Worm (Caenorhabditis elegans) whole organism, mixed stage, embryonic: ENCODE measurements around the gene lron-10.

Experiments used
- M03D4.4 ChIP-seq: sonication (generic microtip); optimal IDR thresholded peaks from 2 replicates; lab custom pipeline; 2017; ENCODE audit warnings: mild to moderate bottlenecking, missing genetic modification characterization, missing compliant biosample characterization
- blmp-1 ChIP-seq: fragments of 150-350 bp; optimal IDR thresholded peaks from 2 replicates; lab custom pipeline; 2014; ENCODE audit warnings: missing biosample characterization, missing genetic modification characterization
- ceh-39 ChIP-seq: fragments of 150-350 bp; optimal IDR thresholded peaks from 2 replicates; lab custom pipeline; 2014; ENCODE audit warnings: missing biosample characterization, missing genetic modification characterization
- ceh-43 ChIP-seq: fragments of 200-800 bp; sonication (Bioruptor generic); optimal IDR thresholded peaks from 2 replicates; lab custom pipeline; 2018; ENCODE audit warnings: mild to moderate bottlenecking, missing genetic modification characterization, moderate library complexity, missing compliant biosample characterization
- ceh-83 ChIP-seq: fragments of 200-800 bp; sonication (Bioruptor generic); optimal IDR thresholded peaks from 2 replicates; lab custom pipeline; 2018; ENCODE audit warnings: mild to moderate bottlenecking, missing genetic modification characterization, missing compliant biosample characterization
- ces-1 ChIP-seq: fragments of 150-350 bp; optimal IDR thresholded peaks from 2 replicates; lab custom pipeline; 2014; ENCODE audit warnings: missing biosample characterization, missing genetic modification reagents, missing genetic modification characterization
- cnd-1 ChIP-seq: fragments of 200-800 bp; sonication (Bioruptor generic); optimal IDR thresholded peaks from 2 replicates; lab custom pipeline; 2018; ENCODE audit warnings: mild to moderate bottlenecking, missing genetic modification characterization, missing compliant biosample characterization
- drap-1 ChIP-seq: fragments of 200-800 bp; sonication (Bioruptor generic); optimal IDR thresholded peaks from 3 replicates; lab custom pipeline; 2018; ENCODE audit warnings: mild to moderate bottlenecking, missing genetic modification characterization, missing compliant biosample characterization
- elt-1 ChIP-seq: sonication (generic microtip); optimal IDR thresholded peaks from 2 replicates; lab custom pipeline; 2017; ENCODE audit warnings: missing genetic modification characterization, mild to moderate bottlenecking, missing compliant biosample characterization, antibody characterized with exemption, moderate library complexity, borderline replicate concordance; ENCODE audit not compliant: insufficient read depth
- elt-3 ChIP-seq: fragments of 150-350 bp; optimal IDR thresholded peaks from 2 replicates; lab custom pipeline; 2014; ENCODE audit warnings: missing biosample characterization, missing genetic modification characterization
- ham-2 ChIP-seq: fragments of 200-800 bp; sonication (Bioruptor generic); optimal IDR thresholded peaks from 2 replicates; lab custom pipeline; 2018; ENCODE audit warnings: mild to moderate bottlenecking, missing genetic modification characterization, missing compliant biosample characterization
- hlh-1 ChIP-seq: fragments of 150-350 bp; optimal IDR thresholded peaks from 2 replicates; lab custom pipeline; 2014; ENCODE audit warnings: missing biosample characterization, missing genetic modification reagents, missing genetic modification characterization
- lin-13 ChIP-seq: fragments of 150-350 bp; optimal IDR thresholded peaks from 2 replicates; lab custom pipeline; 2014; ENCODE audit warnings: missing biosample characterization, missing genetic modification characterization
- lin-32 ChIP-seq: fragments of 200-800 bp; sonication (Bioruptor generic); optimal IDR thresholded peaks from 2 replicates; lab custom pipeline; 2018; ENCODE audit warnings: mild to moderate bottlenecking, missing genetic modification characterization, missing compliant biosample characterization
- lsy-2 ChIP-seq: fragments of 150-350 bp; optimal IDR thresholded peaks from 2 replicates; lab custom pipeline; 2014; ENCODE audit warnings: missing biosample characterization, missing genetic modification characterization
- mab-5 ChIP-seq: fragments of 150-350 bp; optimal IDR thresholded peaks from 2 replicates; lab custom pipeline; 2014; ENCODE audit warnings: missing biosample characterization, missing genetic modification characterization
- mep-1 ChIP-seq: fragments of 150-350 bp; optimal IDR thresholded peaks from 2 replicates; lab custom pipeline; 2017; ENCODE audit warnings: missing biosample characterization, missing genetic modification reagents, missing genetic modification characterization, inconsistent platforms
- mls-2 ChIP-seq: sonication (generic microtip); optimal IDR thresholded peaks from 2 replicates; lab custom pipeline; 2016; ENCODE audit warnings: mild to moderate bottlenecking, missing genetic modification characterization, moderate library complexity, missing compliant biosample characterization
- nhr-12 ChIP-seq: fragments of 150-350 bp; optimal IDR thresholded peaks from 2 replicates; lab custom pipeline; 2014; ENCODE audit warnings: missing biosample characterization, missing genetic modification characterization
- nhr-2 ChIP-seq: fragments of 150-350 bp; optimal IDR thresholded peaks from 2 replicates; lab custom pipeline; 2014; ENCODE audit warnings: missing biosample characterization, missing genetic modification characterization
- nhr-237 ChIP-seq: fragments of 150-350 bp; optimal IDR thresholded peaks from 2 replicates; lab custom pipeline; 2014; ENCODE audit warnings: missing biosample characterization, missing genetic modification characterization
- nhr-28 ChIP-seq: fragments of 150-350 bp; optimal IDR thresholded peaks from 2 replicates; lab custom pipeline; 2014; ENCODE audit warnings: missing biosample characterization, missing genetic modification characterization
- nhr-76 ChIP-seq: sonication (generic microtip); optimal IDR thresholded peaks from 2 replicates; lab custom pipeline; 2017; ENCODE audit warnings: missing biosample characterization, missing genetic modification characterization
- pha-4 ChIP-seq: fragments of 150-350 bp; optimal IDR thresholded peaks from 2 replicates; lab custom pipeline; 2018; ENCODE audit warnings: missing biosample characterization, missing genetic modification reagents, missing genetic modification characterization
- sem-2 ChIP-seq: fragments of 200-800 bp; sonication (Bioruptor generic); optimal IDR thresholded peaks from 2 replicates; lab custom pipeline; 2018; ENCODE audit warnings: mild to moderate bottlenecking, missing genetic modification characterization, missing compliant biosample characterization
- snpc-4 ChIP-seq: fragments of 150-350 bp; optimal IDR thresholded peaks from 2 replicates; lab custom pipeline; 2014; ENCODE audit warnings: missing biosample characterization, missing genetic modification characterization
- sptf-1 ChIP-seq: sonication (generic microtip); optimal IDR thresholded peaks from 2 replicates; lab custom pipeline; 2017; ENCODE audit warnings: mild to moderate bottlenecking, missing genetic modification characterization, moderate library complexity, missing compliant biosample characterization
- tbx-8 ChIP-seq: fragments of 200-800 bp; sonication (Bioruptor generic); optimal IDR thresholded peaks from 2 replicates; lab custom pipeline; 2018; ENCODE audit warnings: mild to moderate bottlenecking, missing genetic modification characterization, moderate library complexity, missing compliant biosample characterization
- unc-120 ChIP-seq: sonication (generic microtip); optimal IDR thresholded peaks from 2 replicates; lab custom pipeline; 2017; ENCODE audit warnings: missing genetic modification characterization, missing compliant biosample characterization; ENCODE audit not compliant: poor library complexity, severe bottlenecking
- unc-39 ChIP-seq: fragments of 150-350 bp; optimal IDR thresholded peaks from 2 replicates; lab custom pipeline; 2014; ENCODE audit warnings: missing biosample characterization, missing genetic modification characterization
- unc-62 ChIP-seq: fragments of 150-350 bp; optimal IDR thresholded peaks from 2 replicates; lab custom pipeline; 2014; ENCODE audit warnings: missing biosample characterization, missing genetic modification reagents, missing genetic modification characterization
- zip-8 ChIP-seq: fragments of 150-350 bp; optimal IDR thresholded peaks from 2 replicates; lab custom pipeline; 2014; ENCODE audit warnings: missing biosample characterization, missing genetic modification characterization

lron-10 gene

DNA sequence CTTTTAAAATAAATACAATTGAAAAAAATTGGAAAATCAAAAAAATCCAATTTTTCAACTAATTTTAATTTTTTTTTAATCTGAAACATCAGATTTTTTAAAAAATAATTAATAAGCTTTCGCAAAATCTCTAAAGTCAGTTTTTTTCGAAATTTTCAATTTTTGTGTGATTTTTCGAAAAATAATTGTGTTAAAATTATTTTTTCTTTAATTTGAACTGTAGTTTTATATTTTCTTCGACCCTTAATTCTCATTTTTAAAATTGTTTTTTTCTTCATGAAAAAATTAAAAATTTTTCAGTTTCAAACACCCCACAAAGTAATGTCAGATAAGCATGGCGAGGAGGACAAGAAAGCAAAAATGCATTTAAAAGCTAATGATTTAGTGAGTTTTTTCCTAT, 16.1 kb downstream of the lron-10 start, which contains the start of gene rabx-5:
Gene rabx-5 (plus strand): TSS at position 301 of the 400 bp plus-strand sequence.
- TF ChIP-seq ceh-39 (tag; lab: Kevin White, UChicago) (no peak), sem-2 (GFP tag; lab: Kevin White, UChicago) (no peak), snpc-4 (no peak), mls-2 (tag; lab: Kevin White, UChicago) (no peak), pha-4 (no peak), ceh-83 (GFP tag; lab: Kevin White, UChicago) (no peak), nhr-2 (tag; lab: Kevin White, UChicago) (no peak), sptf-1 (tag; lab: Kevin White, UChicago) (no peak), blmp-1 (no peak)
- TF ChIP-seq, all 35 proteins: peak for 0

DNA sequence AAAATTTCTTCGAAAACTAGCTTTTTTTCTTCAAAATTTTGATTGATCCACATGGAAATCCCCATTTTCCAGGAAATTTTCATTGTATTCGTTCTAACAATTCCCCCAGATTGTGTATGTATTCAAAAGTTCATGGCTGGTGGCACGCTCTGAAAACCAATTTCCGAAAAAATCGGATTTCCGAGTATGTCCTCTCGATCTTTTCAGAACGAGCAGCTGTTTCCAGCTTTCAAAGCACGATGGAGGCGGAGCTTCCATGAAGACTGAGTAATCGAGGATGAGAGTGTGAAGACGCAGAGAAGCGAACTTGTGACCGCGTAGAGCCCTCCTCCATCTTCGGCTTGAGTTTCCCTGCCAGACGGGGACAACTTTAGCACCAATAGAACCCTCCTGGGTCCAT, 16.8 kb downstream of the lron-10 start:
- no peak for TF ChIP-seq nhr-2 (tag; lab: Kevin White, UChicago)
- TF ChIP-seq drap-1 (GFP tag; lab: Kevin White, UChicago) = no peak
- no peak for TF ChIP-seq ces-1 (GFP tag; lab: Kevin White, UChicago)
- TF ChIP-seq elt-1 (tag; lab: Kevin White, UChicago) = no peak
- no peak for TF ChIP-seq blmp-1
- no peak for TF ChIP-seq lin-32 (GFP tag; lab: Kevin White, UChicago)
- no peak for TF ChIP-seq snpc-4
- TF ChIP-seq unc-62 = no peak
- TF ChIP-seq unc-120 = no peak
- TF ChIP-seq ham-2 (GFP tag; lab: Kevin White, UChicago) = no peak
- TF ChIP-seq sptf-1 (tag; lab: Kevin White, UChicago) = no peak
- no peak for TF ChIP-seq mep-1 (tag; lab: Kevin White, UChicago)
- no peak for TF ChIP-seq mab-5 (tag; lab: Kevin White, UChicago)
- TF ChIP-seq lsy-2 (tag; lab: Kevin White, UChicago) = no peak

DNA sequence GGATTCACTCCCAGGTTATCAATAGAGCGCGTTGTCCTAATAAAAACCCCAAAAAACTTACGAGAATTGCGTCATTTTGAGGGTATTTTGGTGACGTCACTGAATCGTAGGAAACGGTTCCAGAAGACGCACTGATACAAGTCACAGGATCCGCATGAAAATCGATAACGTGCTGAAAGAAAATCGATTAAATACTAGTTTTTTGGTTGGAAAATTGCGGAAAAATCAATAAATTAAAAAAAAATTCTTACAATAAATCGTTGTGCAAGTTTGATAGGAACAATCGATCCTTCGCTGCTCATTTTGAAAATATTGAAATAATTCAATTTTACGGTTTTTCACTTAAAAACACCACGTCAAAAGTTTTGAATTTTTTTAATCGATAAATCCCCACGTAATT, 17.9 kb downstream of the lron-10 start, which contains the start of gene Y39A1A.2:
Gene Y39A1A.2 (minus strand): TSS at position 319 of the 400 bp plus-strand sequence.
- TF ChIP-seq nhr-76 = no peak
- TF ChIP-seq zip-8 (tag; lab: Kevin White, UChicago) = peak; percentile 76

ce11 chrIII:10600894-10601293, 20.3 kb downstream of the lron-10 start:
- no peak for TF ChIP-seq drap-1 (GFP tag; lab: Kevin White, UChicago)
- TF ChIP-seq hlh-1 (tag; lab: Kevin White, UChicago) = no peak
- TF ChIP-seq elt-3 = no peak
- no peak for TF ChIP-seq tbx-8 (GFP tag; lab: Kevin White, UChicago)
- TF ChIP-seq ceh-83 (GFP tag; lab: Kevin White, UChicago) = no peak
- no peak for TF ChIP-seq blmp-1
- TF ChIP-seq nhr-28 = no peak
- TF ChIP-seq snpc-4 = no peak
- TF ChIP-seq, all 35 proteins: peak for 0

- TF ChIP-seq mab-5 (tag; lab: Kevin White, UChicago) = no peak
- TF ChIP-seq zip-8 (tag; lab: Kevin White, UChicago) = no peak
- TF ChIP-seq cnd-1 = no peak
- no peak for TF ChIP-seq nhr-76
- no peak for TF ChIP-seq elt-1 (tag; lab: Kevin White, UChicago)
- no peak for TF ChIP-seq ham-2 (GFP tag; lab: Kevin White, UChicago)
- no peak for TF ChIP-seq sptf-1 (tag; lab: Kevin White, UChicago)
- TF ChIP-seq ceh-43 (GFP tag; lab: Kevin White, UChicago) = no peak
- no peak for TF ChIP-seq hlh-1 (tag; lab: Kevin White, UChicago)
- TF ChIP-seq unc-39 (tag; lab: Kevin White, UChicago) = no peak
- no peak for TF ChIP-seq lin-13 (tag; lab: Kevin White, UChicago)
- TF ChIP-seq M03D4.4 (tag; lab: Kevin White, UChicago) = no peak
- TF ChIP-seq nhr-12 (tag; lab: Kevin White, UChicago) = no peak
- no peak for TF ChIP-seq nhr-237 (tag; lab: Kevin White, UChicago)
- no peak for TF ChIP-seq ceh-39 (tag; lab: Kevin White, UChicago)
Observed at ce11 chrIII:10600138-10600626, 21.0 kb downstream of the lron-10 start, which contains the start of gene epg-6. Gene epg-6, minus strand, starts transcription at chrIII:10600188.
